Worm (Caenorhabditis elegans): ENCODE data around the gene C11E4.6.

The C11E4.6 gene

ce11 chrX:9584333-9584732 is 26.0 kb upstream of the C11E4.6 start, which contains the start of gene gpx-5:
gpx-5 (plus strand) TSS chrX:9584668.
- TF ChIP-seq hlh-30 (tag; optimal IDR thresholded peaks at IDR 0.05; ENCODE audit: insufficient read depth) (no peak), ceh-9 (tag; optimal IDR thresholded peaks at IDR 0.05) (no peak), F13H6.1 (tag; optimal IDR thresholded peaks at IDR 0.05) (no peak), ceh-22 (tag; optimal IDR thresholded peaks at IDR 0.05) (no peak)

DNA sequence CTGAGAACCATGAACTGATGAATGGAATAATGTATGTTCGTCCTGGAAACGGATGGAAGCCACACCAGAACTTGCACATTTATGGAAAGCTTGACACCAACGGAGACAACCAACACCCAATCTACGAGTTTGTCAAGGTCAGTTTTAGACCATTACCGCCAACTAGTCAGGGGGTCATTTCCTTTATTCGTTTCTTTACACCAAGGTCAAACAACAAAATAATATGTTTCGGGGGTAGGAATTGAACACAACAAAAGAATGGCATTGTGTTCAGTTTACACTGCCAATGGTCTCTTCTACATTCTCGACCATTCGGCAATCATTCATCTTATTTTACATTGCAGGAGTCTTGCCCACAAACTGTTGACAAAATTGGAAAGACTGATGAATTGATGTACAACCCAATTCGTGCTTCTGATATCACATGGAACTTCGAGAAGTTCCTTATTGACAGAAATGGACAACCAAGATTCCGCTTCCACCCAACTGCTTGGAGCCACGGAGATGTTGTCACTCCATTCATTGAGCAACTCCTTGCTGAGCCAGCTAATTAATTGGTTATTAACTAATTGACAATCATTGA is 24.7 kb upstream of the C11E4.6 start:
- TF ChIP-seq ztf-16 (tag; optimal IDR thresholded peaks at IDR 0.05) (no peak), npax-4 (tag; optimal IDR thresholded peaks at IDR 0.05) (no peak), nhr-232 (tag; optimal IDR thresholded peaks at IDR 0.05) (no peak)

- no peak for TF ChIP-seq ceh-18 (tag; optimal IDR thresholded peaks at IDR 0.05)
- no peak for TF ChIP-seq fkh-6 (tag; optimal IDR thresholded peaks at IDR 0.05)
- TF ChIP-seq fax-1 (tag; optimal IDR thresholded peaks at IDR 0.05): no peak
- no peak for TF ChIP-seq pha-4 (tag; optimal IDR thresholded peaks at IDR 0.05)
- TF ChIP-seq hlh-6 (tag; optimal IDR thresholded peaks at IDR 0.05): no peak
These were observed 22.7 kb upstream of the C11E4.6 start, which contains the start of gene gpx-3 for ce11 chrX:9587642-9588041. gpx-3 (plus strand) TSS chrX:9587942.

DNA sequence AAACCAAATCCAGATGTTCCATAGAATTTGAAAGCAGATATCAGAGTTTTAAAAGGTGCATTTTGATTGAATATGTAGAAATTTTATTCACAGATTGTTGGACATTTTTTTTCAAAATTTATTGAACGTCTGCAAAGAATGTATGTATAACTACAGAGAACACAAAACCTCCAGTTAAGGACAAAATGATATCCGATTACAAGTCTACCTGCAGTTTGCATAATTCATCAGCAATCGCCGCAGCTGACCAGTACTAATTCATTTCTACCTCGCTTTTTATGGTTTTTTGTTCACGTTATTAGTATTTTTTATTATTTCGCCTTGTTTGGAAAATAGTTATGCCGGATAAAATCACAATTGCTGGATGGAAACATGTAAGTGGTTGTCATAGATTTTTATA is 21.2 kb upstream of the C11E4.6 start, which contains the start of gene del-8:
del-8 (plus strand) TSS at position 301 of the 400 bp plus-strand sequence.
- TF ChIP-seq T23F11.4 (GFP tag; optimal IDR thresholded peaks at IDR 0.05): no peak
- no peak for TF ChIP-seq pha-4 (tag; optimal IDR thresholded peaks at IDR 0.05)

ce11 chrX:9597299-9597698 is 13.1 kb upstream of the C11E4.6 start:
- TF ChIP-seq nhr-11 (tag; optimal IDR thresholded peaks at IDR 0.05): no peak
- TF ChIP-seq pha-2 (tag; optimal IDR thresholded peaks at IDR 0.05): no peak
- TF ChIP-seq tbx-2 (tag; optimal IDR thresholded peaks at IDR 0.05): no peak
- no peak for TF ChIP-seq ceh-30 (tag; optimal IDR thresholded peaks at IDR 0.05)
- no peak for TF ChIP-seq ama-1 (optimal IDR thresholded peaks at IDR 0.05)
- TF ChIP-seq rnt-1 (tag; optimal IDR thresholded peaks at IDR 0.05): no peak
- TF ChIP-seq pat-9 (tag; optimal IDR thresholded peaks at IDR 0.05): no peak
- TF ChIP-seq ceh-34 (tag; optimal IDR thresholded peaks at IDR 0.05): no peak
- no peak for TF ChIP-seq ref-2 (tag; optimal IDR thresholded peaks at IDR 0.05)
- no peak for TF ChIP-seq ceh-45 (GFP tag; IDR thresholded peaks at IDR 0.05)
- TF ChIP-seq K09A11.1 (tag; optimal IDR thresholded peaks at IDR 0.05; ENCODE audit: insufficient read depth): no peak
- no peak for TF ChIP-seq unc-3 (GFP tag; conservative IDR thresholded peaks at IDR 0.05)
- no peak for TF ChIP-seq unc-3 (tag; optimal IDR thresholded peaks at IDR 0.05)
- TF ChIP-seq pha-4 (tag; optimal IDR thresholded peaks at IDR 0.05): no peak
- no peak for TF ChIP-seq ahr-1 (tag; optimal IDR thresholded peaks at IDR 0.05)
- TF ChIP-seq zip-5 (tag; optimal IDR thresholded peaks at IDR 0.05): no peak
- TF ChIP-seq elt-2 (tag; optimal IDR thresholded peaks at IDR 0.05): no peak
- TF ChIP-seq elt-4 (tag; optimal IDR thresholded peaks at IDR 0.05): no peak
- TF ChIP-seq ceh-9 (tag; optimal IDR thresholded peaks at IDR 0.05): no peak
- TF ChIP-seq pros-1 (tag; optimal IDR thresholded peaks at IDR 0.05): no peak
- TF ChIP-seq pag-3 (tag; optimal IDR thresholded peaks at IDR 0.05; ENCODE audit: borderline replicate concordance): no peak

- TF ChIP-seq dve-1 (tag; optimal IDR thresholded peaks at IDR 0.05) (no peak), hlh-6 (tag; optimal IDR thresholded peaks at IDR 0.05) (no peak), lim-6 (tag; optimal IDR thresholded peaks at IDR 0.05) (no peak), ceh-24 (tag; optimal IDR thresholded peaks at IDR 0.05) (no peak), ceh-30 (tag; optimal IDR thresholded peaks at IDR 0.05) (no peak), hlh-13 (GFP tag; optimal IDR thresholded peaks at IDR 0.05) (no peak), ama-1 (optimal IDR thresholded peaks at IDR 0.05) (no peak), hlh-15 (tag; optimal IDR thresholded peaks at IDR 0.05) (no peak), nfya-1 (tag; optimal IDR thresholded peaks at IDR 0.05) (no peak), pat-9 (tag; optimal IDR thresholded peaks at IDR 0.05) (no peak)
These were observed 7.7 kb upstream of the C11E4.6 start for ce11 chrX:9602625-9603024.

Measured in whole organism, late embryonic.